Worm (Caenorhabditis elegans) whole organism, L1 larva: Measurements from ENCODE around the gene pxmp-4.

ENCODE experiments used
- F16B12.6 ChIP-seq: fragments of 150-350 bp; optimal IDR thresholded peaks from 2 replicates; lab custom pipeline; 2014; ENCODE audit warnings: missing biosample characterization, missing genetic modification characterization
- Y116A8C.19 ChIP-seq: sonication (generic microtip); optimal IDR thresholded peaks from 2 replicates; lab custom pipeline; 2016; ENCODE audit warnings: missing compliant biosample characterization, missing genetic modification characterization, borderline replicate concordance
- aly-2 ChIP-seq: fragments of 150-350 bp; optimal IDR thresholded peaks from 2 replicates; lab custom pipeline; 2014; ENCODE audit warnings: missing biosample characterization, missing genetic modification characterization
- blmp-1 ChIP-seq: fragments of 150-350 bp; optimal IDR thresholded peaks from 2 replicates; lab custom pipeline; 2014; ENCODE audit warnings: missing biosample characterization, missing genetic modification characterization
- ceh-8 ChIP-seq: fragments of 200-800 bp; sonication (Bioruptor generic); optimal IDR thresholded peaks from 2 replicates; lab custom pipeline; 2018; ENCODE audit warnings: mild to moderate bottlenecking, missing genetic modification characterization, moderate library complexity, missing compliant biosample characterization
- ceh-88 ChIP-seq: fragments of 200-800 bp; sonication (Bioruptor generic); IDR thresholded peaks from 2 replicates; pipeline ENCODE4 v1.3.6; 2022; ENCODE audit warnings: missing genetic modification characterization, missing compliant biosample characterization
- dpl-1 ChIP-seq, 3 experiments: fragments of 150-350 bp in 2 of 3; sonication (generic microtip) in 1 of 3; optimal IDR thresholded peaks; 2 replicates each; lab custom pipeline; 2014 to 2017; ENCODE audit warnings: missing biosample characterization in 3 of 3, missing genetic modification characterization in 3 of 3, missing genetic modification reagents in 3 of 3
- dsc-1 ChIP-seq: sonication (generic microtip); optimal IDR thresholded peaks from 2 replicates; lab custom pipeline; 2016; ENCODE audit warnings: mild to moderate bottlenecking, missing genetic modification characterization, missing compliant biosample characterization
- efl-1 ChIP-seq, 4 experiments: fragments of 150-350 bp; optimal IDR thresholded peaks in 3 of 4; peaks in 1 of 4; 1 replicate in 1 of 4; 2 replicates in 3 of 4; lab custom pipeline; 2014; ENCODE audit warnings: missing biosample characterization in 2 of 4, missing genetic modification characterization in 2 of 4, missing genetic modification reagents in 2 of 4
- egl-13 ChIP-seq: sonication (generic microtip); optimal IDR thresholded peaks from 2 replicates; lab custom pipeline; 2016; ENCODE audit warnings: missing genotype, missing genetic modification reagents, missing genetic modification characterization, missing compliant biosample characterization
- elt-3 ChIP-seq, 6 experiments: fragments of 150-350 bp in 1 of 6; sonication (generic microtip); optimal IDR thresholded peaks; 2 replicates each; lab custom pipeline; 2017 to 2018; ENCODE audit warnings: missing biosample characterization in 6 of 6, missing genetic modification characterization in 6 of 6, inconsistent platforms in 1 of 6
- fkh-8 ChIP-seq: sonication (generic microtip); optimal IDR thresholded peaks from 2 replicates; lab custom pipeline; 2016; ENCODE audit warnings: mild to moderate bottlenecking, missing genetic modification characterization, missing compliant biosample characterization
- grh-1 ChIP-seq: fragments of 200-800 bp; sonication (Bioruptor generic); IDR thresholded peaks from 2 replicates; pipeline ENCODE4 v1.3.6; 2022; ENCODE audit warnings: missing genetic modification reagents, missing genetic modification characterization, missing compliant biosample characterization
- isw-1 ChIP-seq: fragments of 200-800 bp; sonication (Bioruptor generic); IDR thresholded peaks from 2 replicates; pipeline ENCODE4 v1.3.6; 2022; ENCODE audit warnings: missing genetic modification characterization, missing compliant biosample characterization
- jun-1 ChIP-seq: fragments of 150-350 bp; optimal IDR thresholded peaks from 2 replicates; lab custom pipeline; 2014; ENCODE audit warnings: missing biosample characterization, missing genetic modification reagents, missing genetic modification characterization
- lin-13 ChIP-seq: fragments of 150-350 bp; optimal IDR thresholded peaks from 2 replicates; lab custom pipeline; 2014; ENCODE audit warnings: missing biosample characterization, missing genetic modification reagents, missing genetic modification characterization
- lin-14 ChIP-seq: fragments of 200-800 bp; sonication (Bioruptor generic); optimal IDR thresholded peaks from 2 replicates; lab custom pipeline; 2018; ENCODE audit warnings: mild to moderate bottlenecking, missing genetic modification characterization, moderate library complexity, missing compliant biosample characterization
- lin-35 ChIP-seq, 2 experiments: fragments of 150-350 bp; optimal IDR thresholded peaks; 2 replicates each; lab custom pipeline; 2014; ENCODE audit warnings: missing biosample characterization in 2 of 2, missing genetic modification characterization in 2 of 2, missing genetic modification reagents in 2 of 2
- lsy-2 ChIP-seq, 2 experiments: fragments of 150-350 bp; optimal IDR thresholded peaks; 2 replicates each; lab custom pipeline; 2014; ENCODE audit warnings: missing biosample characterization in 2 of 2, missing genetic modification characterization in 2 of 2
- mab-9 ChIP-seq: fragments of 200-800 bp; sonication (Bioruptor generic); IDR thresholded peaks from 2 replicates; pipeline ENCODE4 v1.3.6; 2022; ENCODE audit warnings: missing genetic modification reagents, missing genetic modification characterization, missing compliant biosample characterization
- mef-2 ChIP-seq: fragments of 150-350 bp; optimal IDR thresholded peaks from 2 replicates; lab custom pipeline; 2014; ENCODE audit warnings: missing biosample characterization, missing genetic modification characterization
- nhr-12 ChIP-seq: sonication (generic microtip); optimal IDR thresholded peaks from 2 replicates; lab custom pipeline; 2017; ENCODE audit warnings: missing biosample characterization, missing genetic modification characterization
- nhr-20 ChIP-seq: sonication (generic microtip); optimal IDR thresholded peaks from 2 replicates; lab custom pipeline; 2016; ENCODE audit warnings: mild to moderate bottlenecking, missing genetic modification characterization, missing compliant biosample characterization
- nhr-28 ChIP-seq: fragments of 150-350 bp; optimal IDR thresholded peaks from 2 replicates; lab custom pipeline; 2014; ENCODE audit warnings: missing biosample characterization, missing genetic modification characterization
- nhr-47 ChIP-seq: sonication (generic microtip); optimal IDR thresholded peaks from 2 replicates; lab custom pipeline; 2016; ENCODE audit warnings: mild to moderate bottlenecking, missing genetic modification characterization, moderate library complexity, missing compliant biosample characterization
- nhr-71 ChIP-seq: sonication (generic microtip); optimal IDR thresholded peaks from 2 replicates; lab custom pipeline; 2016; ENCODE audit warnings: mild to moderate bottlenecking, missing genetic modification characterization, moderate library complexity, missing compliant biosample characterization
- nhr-85 ChIP-seq: sonication (generic microtip); peaks from one replicate; lab custom pipeline; 2016; ENCODE audit warnings: missing genetic modification characterization, inconsistent platforms, missing compliant biosample characterization
- nhr-90 ChIP-seq: sonication (generic microtip); optimal IDR thresholded peaks from 2 replicates; lab custom pipeline; 2016; ENCODE audit warnings: mild to moderate bottlenecking, missing genetic modification characterization, missing compliant biosample characterization; ENCODE audit not compliant: poor library complexity
- pax-3 ChIP-seq: fragments of 200-800 bp; sonication (Bioruptor generic); optimal IDR thresholded peaks from 2 replicates; lab custom pipeline; 2018; ENCODE audit warnings: mild to moderate bottlenecking, missing genetic modification characterization, moderate library complexity, missing compliant biosample characterization
- pqm-1 ChIP-seq: sonication (generic microtip); optimal IDR thresholded peaks from 3 replicates; lab custom pipeline; 2017; ENCODE audit warnings: missing biosample characterization, missing genetic modification characterization
- snu-23 ChIP-seq: sonication (generic microtip); optimal IDR thresholded peaks from 2 replicates; lab custom pipeline; 2016; ENCODE audit warnings: missing genetic modification characterization, missing compliant biosample characterization
- tbx-2 ChIP-seq: sonication (generic microtip); optimal IDR thresholded peaks from 2 replicates; lab custom pipeline; 2016; ENCODE audit warnings: missing genetic modification characterization, missing compliant biosample characterization
- unc-98 ChIP-seq: fragments of 200-800 bp; sonication (Bioruptor generic); IDR thresholded peaks from 2 replicates; pipeline ENCODE4 v1.3.6; 2022; ENCODE audit warnings: missing genetic modification characterization, missing compliant biosample characterization
- vab-15 ChIP-seq: sonication (generic microtip); optimal IDR thresholded peaks from 2 replicates; lab custom pipeline; 2017; ENCODE audit warnings: missing genotype, mild to moderate bottlenecking, missing genetic modification characterization, missing compliant biosample characterization
- zag-1 ChIP-seq: fragments of 150-350 bp; optimal IDR thresholded peaks from 2 replicates; lab custom pipeline; 2014; ENCODE audit warnings: missing biosample characterization, missing genetic modification characterization
- zip-4 ChIP-seq: fragments of 200-800 bp; sonication (Bioruptor generic); optimal IDR thresholded peaks from 2 replicates; lab custom pipeline; 2018; ENCODE audit warnings: mild to moderate bottlenecking, missing genetic modification characterization, moderate library complexity, missing compliant biosample characterization
- ztf-11 ChIP-seq, 2 experiments: sonication (generic microtip); optimal IDR thresholded peaks; 2 replicates each; lab custom pipeline; 2016 to 2017; ENCODE audit warnings: missing genetic modification characterization in 2 of 2, missing biosample characterization in 1 of 2, missing compliant biosample characterization in 1 of 2

Gene pxmp-4

DNA sequence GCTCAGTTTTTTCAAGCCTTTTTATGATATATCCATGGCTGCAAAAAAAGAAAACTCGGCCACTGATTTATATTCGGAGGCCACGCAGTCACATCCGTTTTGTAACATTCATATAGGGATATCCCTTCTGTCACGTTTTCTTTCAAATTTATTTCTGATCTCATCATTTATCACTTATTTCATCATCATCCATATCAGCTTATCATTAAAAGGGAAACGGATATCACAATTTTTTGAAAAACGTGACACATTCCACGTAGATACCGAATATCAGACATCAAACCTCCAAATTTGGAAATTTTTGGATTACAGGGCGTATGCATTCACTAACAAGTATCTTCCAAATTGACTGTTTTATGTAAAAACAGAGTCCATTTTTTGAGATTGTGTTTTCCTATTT, 34.2 kb downstream of the pxmp-4 start:
- TF ChIP-seq fkh-8 (tag; lab: Kevin White, UChicago) (no peak), nhr-12 (tag; lab: Kevin White, UChicago) (no peak), ceh-88 (no peak), snu-23 (GFP tag; lab: Kevin White, UChicago) (no peak), nhr-85 (tag; lab: Kevin White, UChicago) (peak; percentile 40), dsc-1 (no peak), nhr-20 (tag; lab: Kevin White, UChicago) (peak; percentile 9), grh-1 (GFP tag; lab: Robert Waterston, UW) (0 out of 2 replicates have a peak, but pooled peaks have one; percentile 24), jun-1 (no peak), elt-3 (tag; optimal IDR thresholded peaks at IDR 0.05; lab: Kevin White, UChicago) (peak in 3 of 6 experiments; percentile 44 to 83 (median 57)), Y116A8C.19 (no peak), mab-9 (GFP tag; lab: Robert Waterston, UW) (no peak), zip-4 (no peak), nhr-71 (tag; lab: Kevin White, UChicago) (peak; percentile 55), ztf-11 (tag; optimal IDR thresholded peaks at IDR 0.05; lab: Kevin White, UChicago) (no peak), blmp-1 (tag; lab: Kevin White, UChicago) (peak; percentile 73), efl-1 (optimal IDR thresholded peaks at IDR 0.05; lab: Kevin White, UChicago) (no peak), efl-1 (GFP tag; optimal IDR thresholded peaks at IDR 0.05 in 1 of 2; lab: Kevin White, UChicago) (peak in 1 of 2 experiments; percentile 78), lin-14 (GFP tag; lab: Kevin White, UChicago) (peak; percentile 32), nhr-28 (tag; lab: Kevin White, UChicago) (no peak), lin-13 (no peak), ceh-8 (GFP tag; lab: Kevin White, UChicago) (no peak), lsy-2 (tag; optimal IDR thresholded peaks at IDR 0.05; lab: Kevin White, UChicago) (no peak), nhr-47 (tag; lab: Kevin White, UChicago) (peak; percentile 31), dpl-1 (GFP tag; optimal IDR thresholded peaks at IDR 0.05; lab: Kevin White, UChicago) (no peak), unc-98 (GFP tag; lab: Robert Waterston, UW) (no peak), egl-13 (peak; percentile 36)

DNA sequence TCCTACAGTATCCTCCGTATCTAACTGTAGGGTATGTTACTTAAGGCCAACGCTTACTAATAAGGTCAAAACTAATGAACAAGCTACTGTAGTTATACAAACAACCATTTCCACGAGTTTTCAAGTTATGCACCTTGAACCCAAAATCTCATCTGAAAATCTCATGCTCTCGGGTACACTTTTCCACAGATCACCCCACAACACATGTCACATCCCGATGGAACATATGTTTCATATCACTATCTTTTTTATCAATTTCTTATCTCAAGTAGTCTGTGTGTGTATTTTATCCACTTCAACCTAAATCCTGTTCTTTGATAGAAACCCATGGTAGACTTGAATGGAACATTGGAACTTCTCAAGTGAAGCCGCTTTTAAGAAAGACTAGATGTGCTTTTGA, 36.7 kb downstream of the pxmp-4 start:
- TF ChIP-seq pqm-1 (tag; lab: Kevin White, UChicago) (no peak), lin-14 (GFP tag; lab: Kevin White, UChicago) (no peak), aly-2 (tag; lab: Kevin White, UChicago) (no peak), zag-1 (no peak), tbx-2 (tag; lab: Kevin White, UChicago) (no peak), mef-2 (tag; lab: Kevin White, UChicago) (no peak), vab-15 (tag; lab: Kevin White, UChicago) (no peak), nhr-90 (no peak), grh-1 (GFP tag; lab: Robert Waterston, UW) (no peak), isw-1 (no peak), lin-35 (GFP tag; optimal IDR thresholded peaks at IDR 0.05; lab: Kevin White, UChicago) (no peak), pax-3 (no peak)

DNA sequence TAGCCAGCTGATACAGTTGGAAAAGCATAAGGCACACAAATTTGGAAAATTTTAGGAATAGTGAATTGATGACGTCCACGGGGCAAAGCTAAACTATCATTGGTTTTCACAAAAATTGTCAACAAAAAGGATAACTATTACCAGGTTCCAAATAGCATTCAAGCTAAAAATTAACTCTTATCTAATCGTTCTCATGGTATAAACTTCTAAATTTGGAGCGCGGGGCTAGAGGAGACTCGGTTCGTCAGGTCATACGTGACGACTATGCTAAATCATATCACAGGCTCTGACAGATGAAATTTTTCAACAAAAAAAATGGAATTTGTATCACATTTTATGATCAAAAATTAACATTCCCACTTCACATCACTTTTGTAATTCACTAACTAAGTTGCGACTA, 37.8 kb downstream of the pxmp-4 start:
- TF ChIP-seq efl-1 (optimal IDR thresholded peaks at IDR 0.05; lab: Kevin White, UChicago) (no peak), efl-1 (GFP tag; optimal IDR thresholded peaks at IDR 0.05 in 1 of 2; lab: Kevin White, UChicago) (peak in 1 of 2 experiments; percentile 91), F16B12.6 (tag; lab: Kevin White, UChicago) (no peak)

DNA sequence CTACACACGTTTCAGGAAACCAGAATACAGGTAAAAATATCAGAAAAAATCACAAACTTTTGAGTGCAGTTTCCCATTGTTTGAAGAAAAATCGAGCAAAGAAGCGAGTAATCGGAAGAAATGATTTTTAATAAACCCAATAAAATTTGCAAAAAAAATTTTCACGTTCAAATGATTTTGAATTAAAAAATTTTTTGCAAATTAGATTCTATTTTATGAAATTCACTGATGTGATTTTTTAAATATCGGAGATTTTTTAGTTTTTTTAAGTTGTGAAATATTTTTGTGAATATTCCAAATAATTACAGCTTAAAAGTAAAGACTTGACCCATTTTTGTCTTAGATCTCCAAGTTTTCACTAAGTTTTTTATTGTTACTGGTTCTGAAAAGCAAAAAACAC, 38.8 kb downstream of the pxmp-4 start, which contains the start of gene pnp-1:
Gene pnp-1 (minus strand): TSS at position 101 of the 400 bp plus-strand sequence.
- TF ChIP-seq fkh-8 (tag; lab: Kevin White, UChicago), result no peak
- no peak for TF ChIP-seq unc-98 (GFP tag; lab: Robert Waterston, UW)
- no peak for TF ChIP-seq nhr-12 (tag; lab: Kevin White, UChicago)
